Worm (Caenorhabditis elegans) whole organism, late embryonic: ENCODE results near the gene pfs-2.

Source experiments
- ahr-1 ChIP-seq: sonication (generic microtip); optimal IDR thresholded peaks from 2 replicates; lab custom pipeline; 2016; ENCODE audit warnings: missing genetic modification characterization, missing compliant biosample characterization
- ceh-14 ChIP-seq: sonication (generic microtip); optimal IDR thresholded peaks from 2 replicates; lab custom pipeline; 2016; ENCODE audit warnings: missing genotype, missing genetic modification characterization, missing compliant biosample characterization
- ceh-2 ChIP-seq: sonication (generic microtip); optimal IDR thresholded peaks from 2 replicates; lab custom pipeline; 2016; ENCODE audit warnings: missing genotype, missing genetic modification characterization, missing compliant biosample characterization
- che-1 ChIP-seq: sonication (generic microtip); optimal IDR thresholded peaks from 2 replicates; lab custom pipeline; 2016; ENCODE audit warnings: mild to moderate bottlenecking, missing genetic modification characterization, missing compliant biosample characterization
- ets-4 ChIP-seq: sonication (generic microtip); optimal IDR thresholded peaks from 2 replicates; lab custom pipeline; 2016; ENCODE audit warnings: missing genetic modification characterization, missing compliant biosample characterization
- eyg-1 ChIP-seq: sonication (generic microtip); optimal IDR thresholded peaks from 2 replicates; lab custom pipeline; 2016; ENCODE audit warnings: missing genotype, missing genetic modification characterization, missing compliant biosample characterization
- sox-4 ChIP-seq: sonication (generic microtip); optimal IDR thresholded peaks from 2 replicates; lab custom pipeline; 2017; ENCODE audit warnings: mild to moderate bottlenecking, missing genetic modification characterization, inconsistent platforms, missing compliant biosample characterization

ce11 chrII:14319227-14319626, 38.9 kb upstream of the pfs-2 start:
- no peak for TF ChIP-seq ceh-2
- TF ChIP-seq sox-4 (tag; lab: Kevin White, UChicago): no peak
- TF ChIP-seq eyg-1 (tag; lab: Kevin White, UChicago): no peak
- TF ChIP-seq che-1: no peak
- no peak for TF ChIP-seq ets-4 (tag; lab: Kevin White, UChicago)
- TF ChIP-seq ceh-14 (tag; lab: Kevin White, UChicago): no peak
- no peak for TF ChIP-seq ahr-1 (tag; lab: Kevin White, UChicago)
